Worm (Caenorhabditis elegans) whole organism, late embryonic: ENCODE results near the gene C16C8.22.

Experiments
- ahr-1 ChIP-seq: sonication (generic microtip); optimal IDR thresholded peaks from 2 replicates; lab custom pipeline; 2016; ENCODE audit warnings: missing genetic modification characterization, missing compliant biosample characterization
- ceh-18 ChIP-seq: sonication (generic microtip); optimal IDR thresholded peaks from 2 replicates; lab custom pipeline; 2016; ENCODE audit warnings: missing genetic modification characterization, missing compliant biosample characterization
- elt-2 ChIP-seq: sonication (generic microtip); optimal IDR thresholded peaks from 2 replicates; lab custom pipeline; 2016; ENCODE audit warnings: missing genetic modification reagents, missing genetic modification characterization, missing compliant biosample characterization
- fax-1 ChIP-seq: sonication (generic microtip); optimal IDR thresholded peaks from 2 replicates; lab custom pipeline; 2016; ENCODE audit warnings: missing genotype, missing genetic modification characterization, missing compliant biosample characterization
- odd-2 ChIP-seq: sonication (generic microtip); optimal IDR thresholded peaks from 2 replicates; lab custom pipeline; 2017; ENCODE audit warnings: antibody characterized with exemption, mild to moderate bottlenecking, missing genetic modification characterization, missing compliant biosample characterization
- pat-9 ChIP-seq: fragments of 200-800 bp; sonication (Bioruptor generic); optimal IDR thresholded peaks from 2 replicates; lab custom pipeline; 2018; ENCODE audit warnings: mild to moderate bottlenecking, missing genetic modification characterization, moderate library complexity, missing compliant biosample characterization
- sox-4 ChIP-seq: sonication (generic microtip); optimal IDR thresholded peaks from 2 replicates; lab custom pipeline; 2017; ENCODE audit warnings: mild to moderate bottlenecking, missing genetic modification characterization, inconsistent platforms, missing compliant biosample characterization
- tbx-2 ChIP-seq: sonication (generic microtip); optimal IDR thresholded peaks from 2 replicates; lab custom pipeline; 2016; ENCODE audit warnings: missing genetic modification characterization, missing compliant biosample characterization

ce11 chrII:3437393-3437792, 5.7 kb downstream of the C16C8.22 start:
- no peak for TF ChIP-seq tbx-2 (tag; lab: Kevin White, UChicago)
- no peak for TF ChIP-seq ahr-1 (tag; lab: Kevin White, UChicago)
- TF ChIP-seq fax-1 (tag; lab: Kevin White, UChicago): no peak
- TF ChIP-seq elt-2 (tag; lab: Kevin White, UChicago): no peak
- no peak for TF ChIP-seq sox-4
- TF ChIP-seq odd-2 (tag; lab: Kevin White, UChicago): no peak
- TF ChIP-seq ceh-18 (tag; lab: Kevin White, UChicago): no peak
- no peak for TF ChIP-seq pat-9
